Worm (Caenorhabditis elegans) whole organism, L3 larva: ENCODE measurements around the gene mlt-4.

Source experiments
- ceh-82 ChIP-seq: fragments of 150-350 bp; optimal IDR thresholded peaks from 2 replicates; lab custom pipeline; 2014; ENCODE audit warnings: missing biosample characterization, missing genetic modification characterization
- nhr-237 ChIP-seq: fragments of 150-350 bp; optimal IDR thresholded peaks from 2 replicates; lab custom pipeline; 2014; ENCODE audit warnings: missing biosample characterization, missing genetic modification characterization
- nhr-28 ChIP-seq: fragments of 150-350 bp; optimal IDR thresholded peaks from 2 replicates; lab custom pipeline; 2014; ENCODE audit warnings: missing biosample characterization, missing genetic modification characterization
- nhr-76 ChIP-seq: fragments of 150-350 bp; sonication (generic microtip); optimal IDR thresholded peaks from 5 replicates; lab custom pipeline; 2014; ENCODE audit warnings: missing biosample characterization, missing genetic modification characterization
- zag-1 ChIP-seq: fragments of 150-350 bp; optimal IDR thresholded peaks from 2 replicates; lab custom pipeline; 2014; ENCODE audit warnings: missing biosample characterization, missing genetic modification characterization

DNA sequence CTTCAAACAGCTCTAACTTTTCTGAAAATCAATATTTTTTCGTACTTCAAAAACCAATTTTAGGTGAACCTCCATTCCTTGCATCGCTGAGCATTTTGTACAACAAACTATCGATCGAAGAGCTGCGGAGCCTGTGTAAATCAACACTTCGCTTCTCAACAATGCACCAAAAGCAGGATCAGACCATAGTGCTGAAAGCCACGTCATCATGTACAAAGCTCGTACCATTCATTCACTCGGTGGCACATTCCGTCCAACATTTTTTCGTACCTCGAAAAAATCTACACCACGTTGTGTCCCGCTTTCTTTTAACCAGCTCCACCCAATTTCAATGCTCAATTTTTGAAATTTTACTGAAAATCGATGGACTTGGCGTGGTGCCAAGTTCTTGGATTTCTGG, 21.4 kb upstream of the mlt-4 start, which contains the start of gene ZC15.10:
- no peak for TF ChIP-seq nhr-28 (tag; lab: Kevin White, UChicago)
- no peak for TF ChIP-seq ceh-82 (tag; lab: Kevin White, UChicago)
- no peak for TF ChIP-seq nhr-237 (tag; lab: Kevin White, UChicago)
- TF ChIP-seq zag-1 (tag; lab: Kevin White, UChicago): no peak
- no peak for TF ChIP-seq nhr-76 (tag; lab: Kevin White, UChicago)
